Worm (Caenorhabditis elegans): ENCODE measurements around the gene K11D12.13.

K11D12.13 gene

DNA sequence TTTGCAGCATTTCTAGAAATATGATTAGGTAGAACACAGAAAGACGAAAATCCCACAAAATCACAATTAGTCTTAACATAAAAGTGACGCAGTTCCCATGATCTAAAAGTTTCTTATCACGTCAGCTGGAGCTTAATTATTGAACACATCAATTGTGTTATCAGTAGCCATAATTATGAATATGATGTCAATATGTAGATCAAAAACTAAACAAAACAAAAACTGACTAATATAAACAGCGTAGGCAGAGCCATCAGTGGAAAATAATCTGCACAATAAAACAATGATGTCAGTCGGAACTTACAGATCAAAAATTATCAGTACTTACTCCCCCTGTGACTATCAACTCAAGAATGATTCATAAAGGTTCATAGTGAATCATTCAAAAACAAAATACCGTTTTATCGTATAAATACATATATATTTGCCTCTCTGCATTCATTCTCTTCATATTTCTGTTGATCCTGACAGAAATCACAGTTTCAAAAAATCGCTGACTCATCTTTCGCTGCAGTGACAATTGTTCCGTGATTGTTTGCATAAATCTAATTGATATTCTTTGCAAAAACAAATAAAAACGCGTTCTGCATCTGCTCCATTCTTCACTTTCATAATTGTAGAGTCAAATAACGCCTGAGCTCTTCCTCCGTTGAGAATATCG lies 20.9 kb upstream of the K11D12.13 start, which contains the start of gene srr-6:
Gene srr-6, plus strand, starts transcription at position 611 of the 661 bp plus-strand sequence.
- TF ChIP-seq ZK337.2 (GFP tag; IDR thresholded peaks at IDR 0.05) (no peak), mdl-1 (tag; optimal IDR thresholded peaks at IDR 0.05) (peak in 1 of 2 experiments; percentile 42), nhr-77 (tag; optimal IDR thresholded peaks at IDR 0.05) (peak; percentile 63), pqm-1 (tag; optimal IDR thresholded peaks at IDR 0.05) (peak; percentile 68), egl-27 (tag; optimal IDR thresholded peaks at IDR 0.05) (no peak), dmd-6 (GFP tag; IDR thresholded peaks at IDR 0.05) (peak; percentile 66), dve-1 (tag; optimal IDR thresholded peaks at IDR 0.05; ENCODE audit: insufficient read depth) (no peak), nhr-42 (GFP tag; IDR thresholded peaks at IDR 0.05) (no peak), F44E2.7 (GFP tag; IDR thresholded peaks at IDR 0.05) (no peak), dpl-1 (GFP tag; optimal IDR thresholded peaks at IDR 0.05) (no peak), daf-16 (GFP tag; optimal IDR thresholded peaks at IDR 0.05) (no peak), daf-16 (tag; optimal IDR thresholded peaks at IDR 0.05) (peak; percentile 61), hlh-11 (tag; optimal IDR thresholded peaks at IDR 0.05) (peak; percentile 54), sdz-12 (GFP tag; optimal IDR thresholded peaks at IDR 0.05) (no peak), nhr-28 (tag; optimal IDR thresholded peaks at IDR 0.05) (peak; percentile 53), gei-8 (GFP tag; optimal IDR thresholded peaks at IDR 0.05) (no peak), nhr-11 (tag; optimal IDR thresholded peaks at IDR 0.05) (no peak), php-3 (GFP tag; IDR thresholded peaks at IDR 0.05) (peak; percentile 20; the same call in 1 of the 2 replicates), unc-62 (GFP tag; optimal IDR thresholded peaks at IDR 0.05 in 1 of 2) (peak in 1 of 2 experiments; percentile 88), unc-62 (tag; optimal IDR thresholded peaks at IDR 0.05) (no peak), hif-1 (tag; optimal IDR thresholded peaks at IDR 0.05) (peak in 1 of 2 experiments; percentile 15)

DNA sequence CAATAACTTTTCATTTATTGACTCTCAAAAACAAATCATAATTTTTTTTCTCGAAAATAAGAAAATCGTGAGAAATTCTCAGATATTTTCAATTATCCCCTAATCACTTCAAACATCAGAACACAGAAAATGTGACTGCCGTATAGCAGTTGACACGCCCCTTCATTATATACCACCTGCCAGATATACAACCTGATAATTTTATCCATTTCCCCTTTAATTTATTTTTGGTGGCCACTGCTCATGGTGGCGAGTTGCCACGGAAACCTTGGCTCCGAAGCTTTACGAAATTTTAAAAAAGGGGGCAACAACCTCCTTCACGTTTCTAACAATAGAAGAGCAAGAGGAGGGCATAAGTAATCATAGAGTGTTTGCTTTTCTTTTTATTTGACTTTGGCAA lies 16.5 kb upstream of the K11D12.13 start:
- TF ChIP-seq aha-1 (tag) = peak; percentile 58
- TF ChIP-seq nhr-6 (tag; optimal IDR thresholded peaks at IDR 0.05) = no peak
- peak; percentile 43 for TF ChIP-seq nhr-11 (tag; optimal IDR thresholded peaks at IDR 0.05)
- no peak for TF ChIP-seq snpc-4 (tag; optimal IDR thresholded peaks at IDR 0.05)
- no peak for TF ChIP-seq ceh-28 (tag; optimal IDR thresholded peaks at IDR 0.05)
- no peak for TF ChIP-seq mdt-29 (GFP tag; IDR thresholded peaks at IDR 0.05)
- TF ChIP-seq lir-3 (tag; optimal IDR thresholded peaks at IDR 0.05) = no peak
- TF ChIP-seq nhr-48 (tag; optimal IDR thresholded peaks at IDR 0.05) = no peak
- peak in 1 of 2 experiments; percentile 33 for TF ChIP-seq unc-62 (GFP tag; optimal IDR thresholded peaks at IDR 0.05 in 1 of 2)
- TF ChIP-seq unc-62 (tag; optimal IDR thresholded peaks at IDR 0.05) = no peak
- no peak for TF ChIP-seq Y105C5A.15 (GFP tag; IDR thresholded peaks at IDR 0.05)
- TF ChIP-seq dmd-9 (GFP tag; IDR thresholded peaks at IDR 0.05) = no peak
- no peak for TF ChIP-seq madf-9 (GFP tag; conservative IDR thresholded peaks at IDR 0.05)
- no peak for TF ChIP-seq dve-1 (tag; optimal IDR thresholded peaks at IDR 0.05; ENCODE audit: insufficient read depth)
- TF ChIP-seq R02D3.7 (tag; optimal IDR thresholded peaks at IDR 0.05) = no peak
- no peak for TF ChIP-seq nhr-41 (GFP tag; IDR thresholded peaks at IDR 0.05)
- no peak for TF ChIP-seq lin-13 (GFP tag; optimal IDR thresholded peaks at IDR 0.05)
- no peak for TF ChIP-seq lsy-2 (tag; optimal IDR thresholded peaks at IDR 0.05)
- no peak for TF ChIP-seq ceh-62 (tag; optimal IDR thresholded peaks at IDR 0.05)
- no peak for TF ChIP-seq Y48G9A.11 (GFP tag; IDR thresholded peaks at IDR 0.05)
- no peak for TF ChIP-seq zag-1 (tag; optimal IDR thresholded peaks at IDR 0.05)
- TF ChIP-seq zip-11 (GFP tag; IDR thresholded peaks at IDR 0.05) = no peak
- TF ChIP-seq F44E2.7 (GFP tag; IDR thresholded peaks at IDR 0.05) = no peak

DNA sequence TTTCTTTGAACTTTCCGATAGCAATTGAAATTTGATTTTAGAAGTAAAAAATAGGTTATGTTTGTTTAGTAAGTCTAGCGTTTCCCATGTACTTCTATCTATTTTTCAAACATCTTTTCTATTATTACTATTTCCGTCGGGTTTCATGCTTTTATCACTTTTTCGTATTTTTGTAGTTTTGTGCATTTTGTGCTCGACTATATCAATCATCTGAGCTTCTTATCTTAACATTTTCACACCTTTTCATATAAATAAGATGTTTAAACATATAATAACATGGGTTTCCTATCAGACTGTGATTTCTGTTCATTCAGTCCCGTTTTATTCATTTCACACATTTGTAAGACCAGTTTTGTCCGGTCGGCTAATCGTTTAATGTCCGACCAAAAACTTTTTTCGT lies 15.1 kb upstream of the K11D12.13 start:
- TF ChIP-seq dve-1 (tag; optimal IDR thresholded peaks at IDR 0.05; ENCODE audit: insufficient read depth) (peak; percentile 76), spr-3 (GFP tag; optimal IDR thresholded peaks at IDR 0.05) (no peak), nhr-25 (tag; optimal IDR thresholded peaks at IDR 0.05; ENCODE audit: borderline replicate concordance, insufficient read depth) (no peak), F26F4.8 (GFP tag; conservative IDR thresholded peaks at IDR 0.05) (no peak), spr-1 (tag; optimal IDR thresholded peaks at IDR 0.05) (no peak), daf-16 (GFP tag; optimal IDR thresholded peaks at IDR 0.05) (no peak), daf-16 (tag; optimal IDR thresholded peaks at IDR 0.05) (peak; percentile 73), aha-1 (tag) (no peak), unc-62 (GFP tag; optimal IDR thresholded peaks at IDR 0.05 in 1 of 2) (peak in 1 of 2 experiments; percentile 77), unc-62 (tag; optimal IDR thresholded peaks at IDR 0.05) (no peak), nhr-102 (tag; optimal IDR thresholded peaks at IDR 0.05) (peak; percentile 73), gei-8 (GFP tag; optimal IDR thresholded peaks at IDR 0.05) (no peak), pqm-1 (tag; optimal IDR thresholded peaks at IDR 0.05) (peak; percentile 33), fkh-10 (GFP tag; optimal IDR thresholded peaks at IDR 0.05) (no peak), ceh-20 (GFP tag; IDR thresholded peaks at IDR 0.05) (no peak), fos-1 (tag; optimal IDR thresholded peaks at IDR 0.05) (no peak), tra-1 (GFP tag; IDR thresholded peaks at IDR 0.05) (no peak)
